Fruit fly (Drosophila melanogaster): Measurements from ENCODE around the gene CG4364.

DNA sequence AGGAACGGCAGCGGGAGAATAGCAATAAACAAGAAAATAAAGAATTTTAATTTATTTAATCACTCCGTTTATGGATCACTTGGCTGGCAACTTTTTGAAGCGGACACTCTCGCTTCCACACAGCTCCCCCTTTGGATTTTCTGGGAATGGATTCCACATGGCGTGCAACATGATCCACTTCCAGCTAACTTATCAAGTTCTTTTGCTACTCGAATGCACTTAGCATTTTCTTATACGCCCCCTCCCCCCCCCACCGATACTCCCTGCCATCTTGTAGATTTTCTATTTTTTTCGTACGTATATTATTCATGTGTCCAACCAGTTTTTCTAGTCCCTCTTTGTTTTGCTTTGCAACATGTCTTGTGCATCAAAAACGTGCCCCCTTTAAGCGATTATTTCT lies 6.7 kb downstream of the CG4364 start:
- TF ChIP-seq Myc (optimal IDR thresholded peaks at IDR 0.05) (no peak), h (optimal IDR thresholded peaks at IDR 0.05) (no peak), psq (optimal IDR thresholded peaks at IDR 0.05) (no peak)
